Worm (Caenorhabditis elegans) whole organism, L1 larva: Measurements from ENCODE around the gene pals-23.
A peak's percentile ranks its signal among the peaks of the same experiment; 100 is the strongest.

Experiments
- ama-1 ChIP-seq: fragments of 150-350 bp; optimal IDR thresholded peaks from 2 replicates; lab custom pipeline; 2014
- ceh-8 ChIP-seq: fragments of 200-800 bp; sonication (Bioruptor generic); optimal IDR thresholded peaks from 2 replicates; lab custom pipeline; 2018; ENCODE audit warnings: mild to moderate bottlenecking, missing genetic modification characterization, moderate library complexity, missing compliant biosample characterization
- efl-1 ChIP-seq, 4 experiments: fragments of 150-350 bp; optimal IDR thresholded peaks in 3 of 4; peaks in 1 of 4; 1 replicate in 1 of 4; 2 replicates in 3 of 4; lab custom pipeline; 2014; ENCODE audit warnings: missing biosample characterization in 2 of 4, missing genetic modification characterization in 2 of 4, missing genetic modification reagents in 2 of 4
- fos-1 ChIP-seq: fragments of 150-350 bp; optimal IDR thresholded peaks from 2 replicates; lab custom pipeline; 2014; ENCODE audit warnings: missing biosample characterization, missing genetic modification characterization
- lsy-2 ChIP-seq, 2 experiments: fragments of 150-350 bp; optimal IDR thresholded peaks; 2 replicates each; lab custom pipeline; 2014; ENCODE audit warnings: missing biosample characterization in 2 of 2, missing genetic modification characterization in 2 of 2
- mep-1 ChIP-seq: fragments of 150-350 bp; optimal IDR thresholded peaks from 2 replicates; lab custom pipeline; 2014; ENCODE audit warnings: missing biosample characterization, missing genetic modification characterization
- nhr-20 ChIP-seq: sonication (generic microtip); optimal IDR thresholded peaks from 2 replicates; lab custom pipeline; 2016; ENCODE audit warnings: mild to moderate bottlenecking, missing genetic modification characterization, missing compliant biosample characterization
- nhr-28 ChIP-seq: fragments of 150-350 bp; optimal IDR thresholded peaks from 2 replicates; lab custom pipeline; 2014; ENCODE audit warnings: missing biosample characterization, missing genetic modification characterization
- nhr-71 ChIP-seq: sonication (generic microtip); optimal IDR thresholded peaks from 2 replicates; lab custom pipeline; 2016; ENCODE audit warnings: mild to moderate bottlenecking, missing genetic modification characterization, moderate library complexity, missing compliant biosample characterization
- nhr-76 ChIP-seq: sonication (generic microtip); optimal IDR thresholded peaks from 2 replicates; lab custom pipeline; 2017; ENCODE audit warnings: missing biosample characterization, missing genetic modification characterization
- snu-23 ChIP-seq: sonication (generic microtip); optimal IDR thresholded peaks from 2 replicates; lab custom pipeline; 2016; ENCODE audit warnings: missing genetic modification characterization, missing compliant biosample characterization
- sox-4 ChIP-seq: sonication (generic microtip); optimal IDR thresholded peaks from 2 replicates; lab custom pipeline; 2016; ENCODE audit warnings: missing genetic modification characterization, missing compliant biosample characterization
- zag-1 ChIP-seq: fragments of 150-350 bp; optimal IDR thresholded peaks from 2 replicates; lab custom pipeline; 2014; ENCODE audit warnings: missing biosample characterization, missing genetic modification characterization
- ztf-11 ChIP-seq, 2 experiments: sonication (generic microtip); optimal IDR thresholded peaks; 2 replicates each; lab custom pipeline; 2016 to 2017; ENCODE audit warnings: missing genetic modification characterization in 2 of 2, missing biosample characterization in 1 of 2, missing compliant biosample characterization in 1 of 2

DNA sequence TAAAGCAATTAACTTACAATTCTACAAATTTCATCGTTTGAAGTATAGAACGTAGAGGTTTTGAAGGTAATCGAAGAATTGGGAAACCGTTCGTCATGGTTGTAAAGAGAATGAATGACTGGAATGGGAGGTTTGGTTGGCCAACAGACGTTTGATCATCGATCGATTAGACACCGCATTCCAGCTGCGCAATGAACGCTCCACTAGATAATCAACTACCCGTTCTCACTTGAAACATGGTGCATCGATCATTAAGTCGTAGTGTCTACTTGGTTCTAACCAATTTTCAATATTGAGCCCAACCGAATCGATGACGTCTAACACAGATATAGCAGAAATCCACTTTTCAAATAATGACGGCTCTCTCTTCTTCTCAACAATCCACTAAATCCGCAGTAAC is 18.5 kb downstream of the pals-23 start, which contains the start of gene fbxb-82:
- TF ChIP-seq ama-1 (lab: Kevin White, UChicago) = no peak
- no peak for TF ChIP-seq efl-1 (optimal IDR thresholded peaks at IDR 0.05; lab: Kevin White, UChicago)
- peak in 1 of 2 experiments; percentile 1 for TF ChIP-seq efl-1 (GFP tag; optimal IDR thresholded peaks at IDR 0.05 in 1 of 2; lab: Kevin White, UChicago)
- TF ChIP-seq nhr-76 = no peak
- TF ChIP-seq ztf-11 (tag; optimal IDR thresholded peaks at IDR 0.05; lab: Kevin White, UChicago) = no peak
- TF ChIP-seq nhr-20 (tag; lab: Kevin White, UChicago) = no peak
- no peak for TF ChIP-seq mep-1
- no peak for TF ChIP-seq nhr-28
- TF ChIP-seq snu-23 (GFP tag; lab: Kevin White, UChicago) = no peak
- TF ChIP-seq lsy-2 (tag; optimal IDR thresholded peaks at IDR 0.05; lab: Kevin White, UChicago) = no peak
- no peak for TF ChIP-seq sox-4 (tag; lab: Kevin White, UChicago)
- no peak for TF ChIP-seq ceh-8 (GFP tag; lab: Kevin White, UChicago)
- no peak for TF ChIP-seq fos-1
- no peak for TF ChIP-seq zag-1
- TF ChIP-seq nhr-71 (tag; lab: Kevin White, UChicago) = no peak
